Fruit fly (Drosophila melanogaster): Measurements from ENCODE around the gene RpS10a.

Gene RpS10a

DNA sequence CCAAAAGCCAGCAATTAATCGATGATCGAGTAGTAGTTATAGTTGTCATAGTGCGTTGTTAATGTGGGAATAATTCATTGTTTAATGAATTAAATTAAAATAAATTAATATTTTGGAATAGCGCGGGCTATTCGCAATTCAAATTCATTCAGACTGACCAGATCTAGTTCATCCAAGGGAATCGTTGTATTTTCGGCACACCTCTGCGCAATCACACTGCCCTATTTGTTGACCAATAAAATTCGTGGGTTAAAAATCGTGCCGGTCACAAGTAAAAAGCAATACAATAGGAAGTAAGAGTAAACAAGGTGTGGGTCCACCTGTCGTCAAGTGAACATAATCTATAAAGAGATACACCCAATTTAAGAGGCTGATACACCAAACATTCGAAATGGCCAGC, 26.5 kb downstream of the RpS10a start, which contains the start of gene CG12883 (continued):
- TF ChIP-seq Elba2 (GFP tag; optimal IDR thresholded peaks at IDR 0.05) (peak; percentile 63), corto (GFP tag; optimal IDR thresholded peaks at IDR 0.05) (no peak), sim (GFP tag; IDR thresholded peaks at IDR 0.05) (no peak), CG4404 (GFP tag; IDR thresholded peaks at IDR 0.05) (no peak), maf-S (GFP tag; optimal IDR thresholded peaks at IDR 0.05) (no peak), sisA (GFP tag; IDR thresholded peaks at IDR 0.05) (no peak), bcd (GFP tag; optimal IDR thresholded peaks at IDR 0.05) (no peak), CG15073 (GFP tag; optimal IDR thresholded peaks at IDR 0.05) (no peak), E2f2 (GFP tag; IDR thresholded peaks at IDR 0.05) (peak; percentile 90), otp (GFP tag; IDR thresholded peaks at IDR 0.05) (no peak), CG1647 (GFP tag; optimal IDR thresholded peaks at IDR 0.05) (no peak)

DNA sequence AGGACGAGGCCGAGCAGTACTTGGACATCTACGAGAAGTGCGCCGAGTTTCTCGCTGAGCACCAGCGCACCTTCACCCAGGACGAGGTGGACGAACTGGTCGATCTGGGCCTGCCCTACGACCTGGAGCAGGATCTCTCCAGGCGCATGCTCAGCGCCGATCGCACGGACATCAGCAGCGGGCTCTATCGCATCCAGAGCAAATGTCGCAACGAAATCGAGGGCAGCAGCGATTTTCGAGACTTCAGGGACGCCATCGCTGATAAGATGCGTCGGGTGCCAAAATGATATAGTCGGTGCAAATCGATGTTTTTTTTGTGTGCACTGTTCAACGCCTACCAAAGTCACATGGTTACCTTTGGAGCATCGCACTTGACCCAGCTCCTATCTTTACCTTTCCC, 27.1 kb downstream of the RpS10a start:
- 0 out of 2 replicates have a peak, but pooled peaks have one; percentile 27 for TF ChIP-seq CG5953 (GFP tag; IDR thresholded peaks at IDR 0.05)
- no peak for TF ChIP-seq CG15514 (GFP tag; optimal IDR thresholded peaks at IDR 0.05)
- peak; percentile 52 for TF ChIP-seq CG8478 (optimal IDR thresholded peaks at IDR 0.05)

DNA sequence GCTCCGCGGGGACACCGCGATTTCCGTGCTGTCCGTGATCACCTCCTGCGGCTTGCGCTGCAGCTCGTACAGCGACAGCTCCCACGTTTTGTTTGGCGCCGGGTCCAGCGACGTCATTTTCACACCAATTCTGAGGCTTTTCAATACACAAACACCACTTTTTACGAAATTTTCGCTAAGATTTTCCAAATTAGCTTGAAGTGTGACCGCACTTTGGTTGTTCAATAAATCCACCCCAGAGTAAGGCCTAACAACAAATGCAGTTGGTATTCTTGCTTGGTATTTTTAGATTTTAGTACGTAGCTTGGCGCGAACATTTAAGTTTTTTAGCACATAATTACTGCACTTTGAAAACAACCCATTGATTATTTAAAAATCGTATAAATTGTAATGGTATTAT, 29.2 kb downstream of the RpS10a start, which contains the start of gene Sce:
Gene Sce, minus strand, starts transcription at position 231 of the 400 bp plus-strand sequence.
- TF ChIP-seq YL-1 (GFP tag; optimal IDR thresholded peaks at IDR 0.05) (peak; percentile 38), CG10431 (GFP tag; optimal IDR thresholded peaks at IDR 0.05) (no peak), Antp (GFP tag; optimal IDR thresholded peaks at IDR 0.05) (no peak), CG5245 (GFP tag; optimal IDR thresholded peaks at IDR 0.05) (no peak), pfk (GFP tag; optimal IDR thresholded peaks at IDR 0.05) (no peak), CG5953 (GFP tag; IDR thresholded peaks at IDR 0.05) (no peak), pzg (GFP tag; optimal IDR thresholded peaks at IDR 0.05) (peak; percentile 71), da (GFP tag; optimal IDR thresholded peaks at IDR 0.05) (no peak), ham (GFP tag; IDR thresholded peaks at IDR 0.05) (no peak), Chrac-16 (GFP tag; optimal IDR thresholded peaks at IDR 0.05) (no peak), CG17361 (GFP tag; IDR thresholded peaks at IDR 0.05) (no peak), CG2129 (GFP tag; IDR thresholded peaks at IDR 0.05; ENCODE audit: partially characterized antibody) (no peak), Opbp (GFP tag; IDR thresholded peaks at IDR 0.05; ENCODE audit: partially characterized antibody) (no peak), zen2 (GFP tag; IDR thresholded peaks at IDR 0.05; ENCODE audit: partially characterized antibody) (no peak), kni (GFP tag; optimal IDR thresholded peaks at IDR 0.05) (no peak), az2 (GFP tag; optimal IDR thresholded peaks at IDR 0.05) (no peak), gsb (GFP tag; IDR thresholded peaks at IDR 0.05) (no peak), maf-S (GFP tag; optimal IDR thresholded peaks at IDR 0.05) (no peak), Ets97D (GFP tag; optimal IDR thresholded peaks at IDR 0.05) (no peak), CkIIα-i1 (GFP tag; IDR thresholded peaks at IDR 0.05) (no peak), lov (optimal IDR thresholded peaks at IDR 0.05) (no peak), lov (GFP tag; IDR thresholded peaks at IDR 0.05) (no peak), E2f1 (GFP tag; IDR thresholded peaks at IDR 0.05) (no peak), MESR4 (GFP tag; optimal IDR thresholded peaks at IDR 0.05) (peak; percentile 91), Dll (GFP tag; IDR thresholded peaks at IDR 0.05; ENCODE audit: partially characterized antibody) (0 out of 4 replicates have a peak, but pooled peaks have one; percentile 13), CG33557 (GFP tag; optimal IDR thresholded peaks at IDR 0.05) (no peak), emc (GFP tag; optimal IDR thresholded peaks at IDR 0.05) (no peak), CG12299 (tag; optimal IDR thresholded peaks at IDR 0.05) (no peak), E2f2 (GFP tag; IDR thresholded peaks at IDR 0.05) (peak; percentile 94), CG11560 (tag; IDR thresholded peaks at IDR 0.05) (no peak), Sin3A (optimal IDR thresholded peaks at IDR 0.05) (peak; percentile 0), D (optimal IDR thresholded peaks at IDR 0.05) (no peak), D (GFP tag; optimal IDR thresholded peaks at IDR 0.05) (no peak), CG10462 (GFP tag; optimal IDR thresholded peaks at IDR 0.05) (no peak), Vsx1 (GFP tag; optimal IDR thresholded peaks at IDR 0.05) (peak; percentile 99), CG9797 (GFP tag; optimal IDR thresholded peaks at IDR 0.05) (peak; percentile 61), NC2α (GFP tag; optimal IDR thresholded peaks at IDR 0.05) (no peak), CG1603 (tag; optimal IDR thresholded peaks at IDR 0.05) (peak; percentile 37), trem (tag; optimal IDR thresholded peaks at IDR 0.05) (peak; percentile 14)
